Fruit fly (Drosophila melanogaster) whole organism, embryonic: ENCODE data around the gene aqz.

Source experiments
- B-H2 ChIP-seq: fragments of 200-800 bp; sonication (Bioruptor generic); optimal IDR thresholded peaks from 2 replicates; lab custom pipeline; 2018; ENCODE audit warnings: missing biosample characterization, mild to moderate bottlenecking, missing genetic modification characterization
- BtbVII ChIP-seq: fragments of 200-800 bp; sonication (Bioruptor generic); optimal IDR thresholded peaks from 3 replicates; lab custom pipeline; 2017; ENCODE audit warnings: missing biosample characterization, mild to moderate bottlenecking, missing genetic modification characterization
- CG1024 ChIP-seq: fragments of 200-800 bp; sonication (Bioruptor generic); IDR thresholded peaks from 2 replicates; pipeline ENCODE4 v1.3.6; 2022; ENCODE audit warnings: missing biosample characterization, missing genetic modification characterization
- CG15269 ChIP-seq: fragments of 200-800 bp; sonication (Bioruptor generic); optimal IDR thresholded peaks from 2 replicates; lab custom pipeline; 2018; ENCODE audit warnings: missing biosample characterization, mild to moderate bottlenecking, missing genetic modification characterization, moderate library complexity
- CG17829 ChIP-seq: fragments of 200-800 bp; optimal IDR thresholded peaks from 2 replicates; lab custom pipeline; 2019; ENCODE audit warnings: missing biosample characterization, mild to moderate bottlenecking, missing genetic modification characterization, moderate library complexity
- CG18476 ChIP-seq: fragments of 200-800 bp; sonication (Bioruptor generic); optimal IDR thresholded peaks from 2 replicates; lab custom pipeline; 2016; ENCODE audit warnings: missing biosample characterization, mild to moderate bottlenecking, missing genetic modification characterization
- CG18619 ChIP-seq: fragments of 200-800 bp; sonication (Bioruptor generic); optimal IDR thresholded peaks from 3 replicates; lab custom pipeline; 2017; ENCODE audit warnings: missing biosample characterization, mild to moderate bottlenecking, missing genetic modification characterization
- CG18764 ChIP-seq: fragments of 200-800 bp; sonication (Bioruptor generic); optimal IDR thresholded peaks from 3 replicates; lab custom pipeline; 2016; ENCODE audit warnings: missing biosample characterization, missing genetic modification characterization
- CG2875 ChIP-seq: fragments of 200-800 bp; sonication (Bioruptor generic); optimal IDR thresholded peaks from 2 replicates; lab custom pipeline; 2017; ENCODE audit warnings: missing biosample characterization, mild to moderate bottlenecking, missing genetic modification characterization, missing genetic modification reagents
- CG32532 ChIP-seq: fragments of 200-800 bp; sonication (Bioruptor generic); IDR thresholded peaks from 2 replicates; pipeline ENCODE4 v1.3.6; 2022; ENCODE audit warnings: missing biosample characterization, missing genetic modification characterization
- CG32772 ChIP-seq: fragments of 200-800 bp; sonication (Bioruptor generic); IDR thresholded peaks from 2 replicates; pipeline ENCODE4 v1.3.6; 2022; ENCODE audit warnings: missing biosample characterization, missing genetic modification characterization
- CG4617 ChIP-seq: fragments of 200-800 bp; sonication (Bioruptor generic); optimal IDR thresholded peaks from 3 replicates; lab custom pipeline; 2016; ENCODE audit warnings: missing biosample characterization, missing genetic modification characterization, borderline replicate concordance
- CG4730 ChIP-seq: fragments of 200-800 bp; sonication (Bioruptor generic); IDR thresholded peaks from 2 replicates; pipeline ENCODE4 v1.3.6; 2022; ENCODE audit warnings: missing biosample characterization, missing genetic modification characterization
- CG6272 ChIP-seq: fragments of 200-800 bp; sonication (Bioruptor generic); IDR thresholded peaks from 2 replicates; pipeline ENCODE4 v1.3.6; 2022; ENCODE audit warnings: missing biosample characterization, missing genetic modification characterization
- CG6689 ChIP-seq: fragments of 200-800 bp; sonication (Bioruptor generic); IDR thresholded peaks from 2 replicates; pipeline ENCODE4 v1.3.6; 2022; ENCODE audit warnings: missing biosample characterization, missing genetic modification characterization
- CG6854 ChIP-seq: fragments of 200-800 bp; sonication (Bioruptor generic); optimal IDR thresholded peaks from 3 replicates; lab custom pipeline; 2017; ENCODE audit warnings: missing biosample characterization, mild to moderate bottlenecking, missing genetic modification characterization
- CG8089 ChIP-seq: fragments of 200-800 bp; sonication (Bioruptor generic); optimal IDR thresholded peaks from 3 replicates; lab custom pipeline; 2016; ENCODE audit warnings: missing biosample characterization, missing genetic modification characterization
- CG8359 ChIP-seq: fragments of 200-800 bp; sonication (Bioruptor generic); optimal IDR thresholded peaks from 2 replicates; lab custom pipeline; 2017; ENCODE audit warnings: missing biosample characterization, mild to moderate bottlenecking, missing genetic modification characterization, borderline replicate concordance
- CG9215 ChIP-seq: fragments of 200-800 bp; sonication (Bioruptor generic); IDR thresholded peaks from 2 replicates; pipeline ENCODE4 v1.3.6; 2022; ENCODE audit warnings: missing biosample characterization, missing genetic modification characterization
- CG9932 ChIP-seq: fragments of 200-800 bp; sonication (Bioruptor generic); IDR thresholded peaks from 2 replicates; pipeline ENCODE4 v1.3.6; 2022; ENCODE audit warnings: missing biosample characterization, missing genetic modification characterization
- CkIIα-i1 ChIP-seq: fragments of 200-800 bp; sonication (Bioruptor generic); IDR thresholded peaks from 2 replicates; pipeline ENCODE4 v1.3.6; 2022; ENCODE audit warnings: missing biosample characterization, missing genetic modification characterization
- CoRest ChIP-seq: fragments of 200-800 bp; sonication (Bioruptor generic); optimal IDR thresholded peaks from 3 replicates; lab custom pipeline; 2018; ENCODE audit warnings: missing biosample characterization, mild to moderate bottlenecking, missing genetic modification characterization, moderate library complexity
- Doc2 ChIP-seq: fragments of 200-800 bp; sonication (Bioruptor generic); IDR thresholded peaks from 2 replicates; pipeline ENCODE4 v1.3.6; 2022; ENCODE audit warnings: missing biosample characterization, missing genetic modification characterization
- Eip74EF ChIP-seq, 2 experiments: fragments of 200-800 bp in 1 of 2; fragments of >200 bp in 1 of 2; sonication (Bioruptor generic) in 1 of 2; optimal IDR thresholded peaks; 2 replicates each; lab custom pipeline; 2017 to 2019; ENCODE audit warnings: missing biosample characterization in 2 of 2, missing genetic modification characterization in 2 of 2, mild to moderate bottlenecking in 1 of 2, moderate library complexity in 1 of 2
- GATAe ChIP-seq: fragments of 200-800 bp; sonication (Bioruptor generic); conservative IDR thresholded peaks from 2 replicates; pipeline ENCODE4 v1.3.6; 2022; ENCODE audit warnings: missing biosample characterization, missing genetic modification characterization
- H2.0 ChIP-seq: fragments of 200-800 bp; sonication (Bioruptor generic); IDR thresholded peaks from 2 replicates; pipeline ENCODE4 v1.3.6; 2022; ENCODE audit warnings: missing biosample characterization, missing genetic modification characterization
- HLH4C ChIP-seq: fragments of 200-800 bp; sonication (Bioruptor generic); IDR thresholded peaks from 3 replicates; pipeline ENCODE4 v1.3.6; 2022; ENCODE audit warnings: missing biosample characterization, missing genetic modification characterization; ENCODE audit not compliant: partially characterized antibody
- Hand ChIP-seq: fragments of 200-800 bp; sonication (Bioruptor generic); optimal IDR thresholded peaks from 2 replicates; lab custom pipeline; 2017; ENCODE audit warnings: mild to moderate bottlenecking, missing biosample characterization, missing genetic modification reagents, missing genetic modification characterization
- Hr51 ChIP-seq, 2 experiments: fragments of 200-800 bp; sonication (Bioruptor generic); optimal IDR thresholded peaks; 2 replicates in 1 of 2; 3 replicates in 1 of 2; lab custom pipeline; 2016 to 2018; ENCODE audit warnings: missing biosample characterization in 2 of 2, missing genetic modification characterization in 2 of 2, mild to moderate bottlenecking in 1 of 2, moderate library complexity in 1 of 2
- Mrtf ChIP-seq: fragments of 200-800 bp; sonication (Bioruptor generic); IDR thresholded peaks from 3 replicates; pipeline ENCODE4 v1.3.6; 2022; ENCODE audit warnings: missing biosample characterization, missing genetic modification characterization
- NFAT ChIP-seq: fragments of 200-800 bp; sonication (Bioruptor generic); IDR thresholded peaks from 2 replicates; pipeline ENCODE4 v1.3.6; 2022; ENCODE audit warnings: missing biosample characterization, missing genetic modification characterization
- Rx ChIP-seq: fragments of 200-800 bp; sonication (Bioruptor generic); IDR thresholded peaks from 2 replicates; pipeline ENCODE4 v1.3.6; 2022; ENCODE audit warnings: missing biosample characterization, missing genetic modification characterization
- Ssrp ChIP-seq: fragments of 200-800 bp; sonication (Bioruptor generic); optimal IDR thresholded peaks from 2 replicates; lab custom pipeline; 2018; ENCODE audit warnings: missing biosample characterization, mild to moderate bottlenecking, missing genetic modification characterization, moderate library complexity
- ab ChIP-seq: fragments of 200-800 bp; sonication (Bioruptor generic); optimal IDR thresholded peaks from 2 replicates; lab custom pipeline; 2016; ENCODE audit warnings: missing biosample characterization, missing genetic modification characterization
- ci ChIP-seq: fragments of 200-800 bp; sonication (Bioruptor generic); IDR thresholded peaks from 3 replicates; pipeline ENCODE4 v1.3.6; 2022; ENCODE audit warnings: missing biosample characterization, missing genetic modification characterization
- crp ChIP-seq, 2 experiments: fragments of 200-800 bp; sonication (Bioruptor generic); optimal IDR thresholded peaks; 2 replicates in 1 of 2; 3 replicates in 1 of 2; lab custom pipeline; 2017; ENCODE audit warnings: missing biosample characterization in 2 of 2, missing genetic modification characterization in 2 of 2, mild to moderate bottlenecking in 1 of 2, moderate library complexity in 1 of 2
- danr ChIP-seq: fragments of 200-800 bp; sonication (Bioruptor generic); IDR thresholded peaks from 2 replicates; pipeline ENCODE4 v1.3.6; 2022; ENCODE audit warnings: missing biosample characterization, missing genetic modification characterization
- fd3F ChIP-seq: fragments of 200-800 bp; sonication (Bioruptor generic); optimal IDR thresholded peaks from 2 replicates; lab custom pipeline; 2018; ENCODE audit warnings: missing biosample characterization, mild to moderate bottlenecking, missing genetic modification characterization, moderate library complexity
- hb ChIP-seq: fragments of 200-800 bp; sonication (Bioruptor generic); IDR thresholded peaks from 3 replicates; pipeline ENCODE4 v1.3.6; 2022; ENCODE audit warnings: missing biosample characterization, missing genetic modification characterization; ENCODE audit not compliant: partially characterized antibody
- pfk ChIP-seq: fragments of 200-800 bp; sonication (Bioruptor generic); optimal IDR thresholded peaks from 2 replicates; lab custom pipeline; 2018; ENCODE audit warnings: missing biosample characterization, mild to moderate bottlenecking, missing genetic modification characterization, moderate library complexity
- phol ChIP-seq: fragments of 200-800 bp; sonication (Bioruptor generic); optimal IDR thresholded peaks from 3 replicates; lab custom pipeline; 2018; ENCODE audit warnings: missing biosample characterization, mild to moderate bottlenecking, missing genetic modification characterization, moderate library complexity
- psq ChIP-seq: fragments of 200-800 bp; sonication (Bioruptor generic); optimal IDR thresholded peaks from 2 replicates; lab custom pipeline; 2017; ENCODE audit warnings: missing biosample characterization, missing genetic modification characterization
- pzg ChIP-seq: fragments of 200-800 bp; sonication (Bioruptor generic); optimal IDR thresholded peaks from 3 replicates; lab custom pipeline; 2018; ENCODE audit warnings: missing biosample characterization, mild to moderate bottlenecking, missing genetic modification characterization, moderate library complexity
- sim ChIP-seq: fragments of 200-800 bp; sonication (Bioruptor generic); IDR thresholded peaks from 2 replicates; pipeline ENCODE4 v1.3.6; 2022; ENCODE audit warnings: missing biosample characterization, missing genetic modification characterization
- slp2 ChIP-seq: fragments of 200-800 bp; sonication (Bioruptor generic); optimal IDR thresholded peaks from 2 replicates; lab custom pipeline; 2016; ENCODE audit warnings: missing biosample characterization, missing genetic modification characterization
- tap ChIP-seq: fragments of 200-800 bp; optimal IDR thresholded peaks from 3 replicates; lab custom pipeline; 2019; ENCODE audit warnings: missing biosample characterization, mild to moderate bottlenecking, missing genetic modification characterization, moderate library complexity
- tgo ChIP-seq: fragments of 200-800 bp; sonication (Bioruptor generic); IDR thresholded peaks from 3 replicates; pipeline ENCODE4 v1.3.6; 2022; ENCODE audit warnings: missing biosample characterization, missing genetic modification characterization
- tll ChIP-seq, 2 experiments: fragments of 200-800 bp in 1 of 2; fragments of >200 bp in 1 of 2; sonication (Bioruptor generic) in 1 of 2; optimal IDR thresholded peaks; 2 replicates each; lab custom pipeline; 2017 to 2019; ENCODE audit warnings: missing biosample characterization in 2 of 2, missing genetic modification characterization in 2 of 2, mild to moderate bottlenecking in 1 of 2, moderate library complexity in 1 of 2
- wdn ChIP-seq: fragments of 200-800 bp; sonication (Bioruptor generic); IDR thresholded peaks from 2 replicates; pipeline ENCODE4 v1.3.6; 2022; ENCODE audit warnings: missing biosample characterization, missing genetic modification characterization

The aqz gene

DNA sequence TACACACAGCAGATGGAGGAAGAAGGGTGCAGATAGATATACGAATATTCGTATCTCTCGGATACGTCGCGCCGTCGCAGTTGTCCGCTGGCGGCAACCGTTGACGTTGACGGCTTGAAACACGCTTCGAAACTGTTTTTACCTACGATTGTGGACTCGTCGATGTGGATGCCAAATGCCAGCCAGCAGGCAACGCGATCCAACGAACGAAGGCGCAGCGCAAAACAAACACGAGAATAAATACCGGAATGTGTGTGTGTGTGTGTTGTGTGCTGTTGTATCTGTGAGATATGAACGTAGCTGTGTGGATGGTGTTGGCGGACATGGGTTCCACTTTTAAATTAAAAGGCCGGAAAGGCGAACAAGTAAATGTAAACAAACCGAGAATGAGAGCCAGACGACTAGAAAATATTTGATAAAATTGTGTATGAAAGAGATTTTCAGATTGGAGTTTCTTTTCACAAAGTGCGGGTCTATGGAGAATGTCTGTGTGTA lies 25.7 kb upstream of the aqz start (continued):
- no peak for TF ChIP-seq CG4617 (GFP tag; lab: Kevin White, UChicago)
- TF ChIP-seq CG15269 (tag; lab: Kevin White, UChicago) = peak; percentile 58
- TF ChIP-seq NFAT (GFP tag; lab: Robert Waterston, UW) = no peak
- peak; percentile 34; the same call in 1 of the 2 replicates for TF ChIP-seq CG9932 (GFP tag; lab: Robert Waterston, UW)
- TF ChIP-seq CG9215 (GFP tag; lab: Robert Waterston, UW) = no peak
- TF ChIP-seq Mrtf (GFP tag; lab: Robert Waterston, UW) = no peak
- no peak for TF ChIP-seq Ssrp (tag; lab: Kevin White, UChicago)
- peak; percentile 23 for TF ChIP-seq slp2 (GFP tag; lab: Kevin White, UChicago)
- TF ChIP-seq Hand (GFP tag; lab: Kevin White, UChicago) = peak; percentile 17
- peak; percentile 13 for TF ChIP-seq pzg
- peak; percentile 5 for TF ChIP-seq CG8089 (GFP tag; lab: Kevin White, UChicago)
- no peak for TF ChIP-seq phol (tag; lab: Kevin White, UChicago)
- peak in 1 of 2 experiments; percentile 78 for TF ChIP-seq Eip74EF (GFP tag; optimal IDR thresholded peaks at IDR 0.05; lab: Kevin White, UChicago)
- peak; percentile 64 for TF ChIP-seq pfk
- TF ChIP-seq ab (GFP tag; lab: Kevin White, UChicago) = no peak
- no peak for TF ChIP-seq hb (GFP tag; lab: Robert Waterston, UW)
- TF ChIP-seq CG6272 (GFP tag; lab: Robert Waterston, UW) = no peak
- peak; percentile 69 for TF ChIP-seq BtbVII (GFP tag; lab: Kevin White, UChicago)
- TF ChIP-seq wdn = no peak
- TF ChIP-seq Rx (GFP tag; lab: Robert Waterston, UW) = no peak
- peak; percentile 58 for TF ChIP-seq B-H2 (GFP tag; lab: Kevin White, UChicago)
- peak; percentile 86 for TF ChIP-seq ci (GFP tag; lab: Robert Waterston, UW)
- TF ChIP-seq Hr51 (GFP tag; optimal IDR thresholded peaks at IDR 0.05; lab: Kevin White, UChicago) = peak; percentile 23 to 35
- peak; percentile 45 for TF ChIP-seq CG18764 (GFP tag; lab: Kevin White, UChicago)
- 0 out of 2 replicates have a peak, but pooled peaks have one; percentile 12 for TF ChIP-seq sim (GFP tag; lab: Robert Waterston, UW)
- no peak for TF ChIP-seq CG6689 (GFP tag; lab: Robert Waterston, UW)
- TF ChIP-seq CG6854 (GFP tag; lab: Kevin White, UChicago) = peak; percentile 54
- TF ChIP-seq CG32532 (GFP tag; lab: Robert Waterston, UW) = peak; percentile 46; the same call in 1 of the 2 replicates
- peak; percentile 65 for TF ChIP-seq CG17829 (tag; lab: Kevin White, UChicago)
- TF ChIP-seq CG32772 (GFP tag; lab: Robert Waterston, UW) = no peak
- TF ChIP-seq Doc2 (GFP tag; lab: Robert Waterston, UW) = no peak
- no peak for TF ChIP-seq crp (GFP tag; optimal IDR thresholded peaks at IDR 0.05; lab: Kevin White, UChicago)
- TF ChIP-seq CG1024 (GFP tag; lab: Robert Waterston, UW) = 0 out of 2 replicates have a peak, but pooled peaks have one; percentile 19
- TF ChIP-seq danr (GFP tag; lab: Robert Waterston, UW) = no peak
- no peak for TF ChIP-seq CG4730 (GFP tag; lab: Robert Waterston, UW)
- TF ChIP-seq CG8359 = peak; percentile 16
- TF ChIP-seq HLH4C (GFP tag; lab: Robert Waterston, UW) = 0 out of 3 replicates have a peak, but pooled peaks have one; percentile 16
- TF ChIP-seq CG2875 (GFP tag; lab: Kevin White, UChicago) = peak; percentile 51
- TF ChIP-seq fd3F (GFP tag; lab: Kevin White, UChicago) = no peak
- TF ChIP-seq CoRest (tag; lab: Kevin White, UChicago) = peak; percentile 28
- TF ChIP-seq CkIIα-i1 = no peak; the same call in 1 of the 2 replicates
- TF ChIP-seq GATAe = no peak
- TF ChIP-seq tll (GFP tag; optimal IDR thresholded peaks at IDR 0.05; lab: Kevin White, UChicago) = peak in 1 of 2 experiments; percentile 37
- peak; percentile 97 for TF ChIP-seq psq (GFP tag; lab: Kevin White, UChicago)
- 0 out of 2 replicates have a peak, but pooled peaks have one; percentile 13 for TF ChIP-seq H2.0 (GFP tag; lab: Robert Waterston, UW)
- peak; percentile 23; the same call in 1 of the 3 replicates for TF ChIP-seq tgo
- TF ChIP-seq CG18476 = no peak
- peak; percentile 51 for TF ChIP-seq tap (tag; lab: Kevin White, UChicago)
- TF ChIP-seq CG18619 = peak; percentile 22
